Fruit fly (Drosophila melanogaster) whole organism, embryonic: ENCODE measurements around the gene CG34282.

ENCODE experiments used
- Bteb2 ChIP-seq: fragments of 200-800 bp; sonication (Bioruptor generic); optimal IDR thresholded peaks from 2 replicates; lab custom pipeline; 2016; ENCODE audit warnings: missing biosample characterization, missing genetic modification characterization
- CG10274 ChIP-seq: fragments of 200-800 bp; sonication (Bioruptor generic); optimal IDR thresholded peaks from 3 replicates; lab custom pipeline; 2017; ENCODE audit warnings: missing biosample characterization, mild to moderate bottlenecking, missing genetic modification characterization
- CG10321 ChIP-seq: fragments of 200-800 bp; sonication (Bioruptor generic); IDR thresholded peaks from 2 replicates; pipeline ENCODE4 v1.3.6; 2022; ENCODE audit warnings: missing biosample characterization, missing genetic modification characterization
- CG12071 ChIP-seq: fragments of 200-800 bp; sonication (Bioruptor generic); optimal IDR thresholded peaks from 3 replicates; lab custom pipeline; 2018; ENCODE audit warnings: missing biosample characterization, mild to moderate bottlenecking, missing genetic modification characterization
- CG12104 ChIP-seq: fragments of 200-800 bp; sonication (Bioruptor generic); optimal IDR thresholded peaks from 3 replicates; lab custom pipeline; 2016; ENCODE audit warnings: missing biosample characterization, missing genetic modification characterization
- CG12155 ChIP-seq: fragments of 200-800 bp; sonication (Bioruptor generic); optimal IDR thresholded peaks from 3 replicates; lab custom pipeline; 2016; ENCODE audit warnings: missing biosample characterization, missing genetic modification characterization
- CG13624 ChIP-seq: fragments of 200-800 bp; sonication (Bioruptor generic); optimal IDR thresholded peaks from 2 replicates; lab custom pipeline; 2016; ENCODE audit warnings: missing biosample characterization, missing genetic modification characterization
- CG14441 ChIP-seq: fragments of 200-800 bp; sonication (Bioruptor generic); IDR thresholded peaks from 2 replicates; pipeline ENCODE4 v1.3.6; 2022; ENCODE audit warnings: missing biosample characterization, missing genetic modification characterization
- CG15479 ChIP-seq: fragments of 200-800 bp; sonication (Bioruptor generic); optimal IDR thresholded peaks from 3 replicates; lab custom pipeline; 2019; ENCODE audit warnings: missing biosample characterization, mild to moderate bottlenecking, missing genetic modification characterization, moderate library complexity
- CG17912 ChIP-seq: fragments of 200-800 bp; sonication (Bioruptor generic); optimal IDR thresholded peaks from 2 replicates; lab custom pipeline; 2018; ENCODE audit warnings: missing biosample characterization, mild to moderate bottlenecking, missing genetic modification characterization
- CG1792 ChIP-seq: fragments of 200-800 bp; sonication (Bioruptor generic); optimal IDR thresholded peaks from 2 replicates; lab custom pipeline; 2016; ENCODE audit warnings: missing biosample characterization, missing genetic modification characterization
- CG18599 ChIP-seq: fragments of 200-800 bp; sonication (Bioruptor generic); optimal IDR thresholded peaks from 3 replicates; lab custom pipeline; 2017; ENCODE audit warnings: missing biosample characterization, missing genetic modification characterization, mild to moderate bottlenecking, moderate library complexity, missing genetic modification reagents
- CG2889 ChIP-seq: fragments of 200-800 bp; sonication (Bioruptor generic); IDR thresholded peaks from 3 replicates; pipeline ENCODE4 v1.3.6; 2022; ENCODE audit warnings: missing biosample characterization, missing genetic modification characterization
- CG32767 ChIP-seq: fragments of 200-800 bp; sonication (Bioruptor generic); IDR thresholded peaks from 2 replicates; pipeline ENCODE4 v1.3.6; 2022; ENCODE audit warnings: missing biosample characterization, missing genetic modification characterization
- CG34422 ChIP-seq: fragments of 200-800 bp; sonication (Bioruptor generic); IDR thresholded peaks from 3 replicates; pipeline ENCODE4 v1.3.6; 2022; ENCODE audit warnings: missing biosample characterization, missing genetic modification characterization
- CG3726 ChIP-seq: fragments of 200-800 bp; sonication (Bioruptor generic); IDR thresholded peaks from 3 replicates; pipeline ENCODE4, ENCODE4 v1.3.6; 2022; ENCODE audit warnings: missing biosample characterization, missing genetic modification characterization
- CG4360 ChIP-seq: fragments of 200-800 bp; sonication (Bioruptor generic); IDR thresholded peaks from 2 replicates; pipeline ENCODE4 v1.3.6; 2022; ENCODE audit warnings: missing biosample characterization, missing genetic modification characterization
- CG4730 ChIP-seq: fragments of 200-800 bp; sonication (Bioruptor generic); IDR thresholded peaks from 2 replicates; pipeline ENCODE4 v1.3.6; 2022; ENCODE audit warnings: missing biosample characterization, missing genetic modification characterization
- CG4854 ChIP-seq: fragments of 200-800 bp; sonication (Bioruptor generic); optimal IDR thresholded peaks from 2 replicates; lab custom pipeline; 2016; ENCODE audit warnings: missing biosample characterization, missing genetic modification characterization, inconsistent platforms
- CG6791 ChIP-seq: fragments of 200-800 bp; sonication (Bioruptor generic); IDR thresholded peaks from 3 replicates; pipeline ENCODE4 v1.3.6; 2022; ENCODE audit warnings: missing biosample characterization, missing genetic modification characterization; ENCODE audit not compliant: partially characterized antibody
- CG7372 ChIP-seq: fragments of 200-800 bp; sonication (Bioruptor generic); IDR thresholded peaks from 2 replicates; pipeline ENCODE4 v1.3.6; 2022; ENCODE audit warnings: missing biosample characterization, missing genetic modification characterization
- CG7928 ChIP-seq: fragments of 200-800 bp; sonication (Bioruptor generic); optimal IDR thresholded peaks from 2 replicates; lab custom pipeline; 2017; ENCODE audit warnings: missing biosample characterization, mild to moderate bottlenecking, missing genetic modification characterization
- CG7963 ChIP-seq: fragments of 200-800 bp; sonication (Bioruptor generic); IDR thresholded peaks from 3 replicates; pipeline ENCODE4 v1.3.6; 2022; ENCODE audit warnings: missing biosample characterization, missing genetic modification characterization; ENCODE audit not compliant: partially characterized antibody
- CG8290 ChIP-seq, 3 experiments: fragments of 200-800 bp; sonication (Bioruptor generic); optimal IDR thresholded peaks; 2 replicates each; lab custom pipeline; 2016 to 2019; ENCODE audit warnings: missing biosample characterization in 3 of 3, missing genetic modification characterization in 3 of 3, mild to moderate bottlenecking in 2 of 3, moderate library complexity in 1 of 3
- CoRest ChIP-seq: fragments of 200-800 bp; sonication (Bioruptor generic); optimal IDR thresholded peaks from 3 replicates; lab custom pipeline; 2018; ENCODE audit warnings: missing biosample characterization, mild to moderate bottlenecking, missing genetic modification characterization, moderate library complexity
- Deaf1 ChIP-seq: fragments of 200-800 bp; optimal IDR thresholded peaks from 3 replicates; lab custom pipeline; 2019; ENCODE audit warnings: missing biosample characterization, mild to moderate bottlenecking, missing genetic modification characterization, moderate library complexity
- GATAe ChIP-seq: fragments of 200-800 bp; sonication (Bioruptor generic); conservative IDR thresholded peaks from 2 replicates; pipeline ENCODE4 v1.3.6; 2022; ENCODE audit warnings: missing biosample characterization, missing genetic modification characterization
- Hmx ChIP-seq: fragments of 200-800 bp; sonication (Bioruptor generic); optimal IDR thresholded peaks from 2 replicates; lab custom pipeline; 2016; ENCODE audit warnings: missing biosample characterization, missing genetic modification characterization
- NC2α ChIP-seq: fragments of 200-800 bp; sonication (Bioruptor generic); optimal IDR thresholded peaks from 2 replicates; lab custom pipeline; 2016; ENCODE audit warnings: missing biosample characterization, missing genetic modification characterization
- Rx ChIP-seq: fragments of 200-800 bp; sonication (Bioruptor generic); IDR thresholded peaks from 2 replicates; pipeline ENCODE4 v1.3.6; 2022; ENCODE audit warnings: missing biosample characterization, missing genetic modification characterization
- Sox102F ChIP-seq: fragments of 200-800 bp; sonication (Bioruptor generic); optimal IDR thresholded peaks from 2 replicates; lab custom pipeline; 2018; ENCODE audit warnings: missing biosample characterization, mild to moderate bottlenecking, missing genetic modification characterization, moderate library complexity
- bab2 ChIP-seq: fragments of 200-800 bp; sonication (Bioruptor generic); optimal IDR thresholded peaks from 2 replicates; lab custom pipeline; 2016; ENCODE audit warnings: missing biosample characterization, missing genetic modification characterization
- br ChIP-seq: fragments of >200 bp; optimal IDR thresholded peaks from 2 replicates; lab custom pipeline; 2017
- eyg ChIP-seq: fragments of 200-800 bp; sonication (Bioruptor generic); optimal IDR thresholded peaks from 3 replicates; lab custom pipeline; 2016; ENCODE audit warnings: missing biosample characterization, missing genetic modification characterization
- gcm2 ChIP-seq: fragments of 200-800 bp; sonication (Bioruptor generic); optimal IDR thresholded peaks from 2 replicates; lab custom pipeline; 2016; ENCODE audit warnings: missing biosample characterization, missing genetic modification characterization
- gro ChIP-seq: fragments of 200-800 bp; sonication (Bioruptor generic); optimal IDR thresholded peaks from 2 replicates; lab custom pipeline; 2016; ENCODE audit warnings: missing biosample characterization, missing genetic modification characterization
- gsb ChIP-seq: fragments of 200-800 bp; sonication (Bioruptor generic); IDR thresholded peaks from 2 replicates; pipeline ENCODE4 v1.3.6; 2022; ENCODE audit warnings: missing biosample characterization, missing genetic modification characterization
- jumu ChIP-seq: fragments of 200-800 bp; sonication (Bioruptor generic); optimal IDR thresholded peaks from 3 replicates; lab custom pipeline; 2016; ENCODE audit warnings: missing biosample characterization, missing genetic modification characterization
- kah ChIP-seq: fragments of 200-800 bp; sonication (Bioruptor generic); optimal IDR thresholded peaks from 2 replicates; lab custom pipeline; 2018; ENCODE audit warnings: missing biosample characterization, mild to moderate bottlenecking, missing genetic modification characterization
- oc ChIP-seq: fragments of 200-800 bp; sonication (Bioruptor generic); optimal IDR thresholded peaks from 2 replicates; lab custom pipeline; 2018; ENCODE audit warnings: missing biosample characterization, mild to moderate bottlenecking, missing genetic modification characterization, moderate library complexity
- rib ChIP-seq: fragments of 200-800 bp; sonication (Bioruptor generic); IDR thresholded peaks from 2 replicates; pipeline ENCODE4 v1.3.6; 2022; ENCODE audit warnings: missing biosample characterization, missing genetic modification characterization
- ro ChIP-seq: fragments of 200-800 bp; sonication (Bioruptor generic); IDR thresholded peaks from 2 replicates; pipeline ENCODE4 v1.3.6; 2022; ENCODE audit warnings: missing biosample characterization, missing genetic modification characterization
- sens-2 ChIP-seq: fragments of 200-800 bp; sonication (Bioruptor generic); IDR thresholded peaks from 2 replicates; pipeline ENCODE4 v1.3.6; 2022; ENCODE audit warnings: missing biosample characterization, missing genetic modification characterization
- stc ChIP-seq: fragments of 200-800 bp; sonication (Bioruptor generic); IDR thresholded peaks from 2 replicates; pipeline ENCODE4 v1.3.6; 2022; ENCODE audit warnings: missing biosample characterization, missing genetic modification characterization
- tap ChIP-seq: fragments of 200-800 bp; optimal IDR thresholded peaks from 3 replicates; lab custom pipeline; 2019; ENCODE audit warnings: missing biosample characterization, mild to moderate bottlenecking, missing genetic modification characterization, moderate library complexity
- tio ChIP-seq: fragments of 200-800 bp; sonication (Bioruptor generic); optimal IDR thresholded peaks from 2 replicates; lab custom pipeline; 2017; ENCODE audit warnings: missing biosample characterization, missing genetic modification characterization, inconsistent platforms
- trh ChIP-seq: fragments of 200-800 bp; sonication (Bioruptor generic); optimal IDR thresholded peaks from 2 replicates; lab custom pipeline; 2016; ENCODE audit warnings: missing biosample characterization, missing genetic modification characterization
- yki ChIP-seq: fragments of >200 bp; optimal IDR thresholded peaks from 3 replicates; lab custom pipeline; 2018
- zen2 ChIP-seq: fragments of 200-800 bp; sonication (Bioruptor generic); IDR thresholded peaks from 3 replicates; pipeline ENCODE4 v1.3.6; 2022; ENCODE audit warnings: missing biosample characterization, missing genetic modification characterization; ENCODE audit not compliant: partially characterized antibody
- zfh1 ChIP-seq: fragments of 200-800 bp; sonication (Bioruptor generic); IDR thresholded peaks from 3 replicates; pipeline ENCODE4 v1.3.6; 2022; ENCODE audit warnings: missing biosample characterization, missing genetic modification characterization

Gene CG34282

dm6 chr3R:18741027-18741843, 46.2 kb downstream of the CG34282 start (continued):
- TF ChIP-seq CG2889: peak; percentile 95
- peak; percentile 90 for TF ChIP-seq Rx
- peak; percentile 73 for TF ChIP-seq GATAe (GFP tag; lab: Robert Waterston, UW)
- peak; percentile 81 for TF ChIP-seq gcm2
- peak; percentile 89 for TF ChIP-seq gro (GFP tag; lab: Kevin White, UChicago)
- TF ChIP-seq CG7928 (GFP tag; lab: Kevin White, UChicago): peak; percentile 79
- TF ChIP-seq CG17912 (GFP tag; lab: Kevin White, UChicago): peak; percentile 66
- peak; percentile 90 for TF ChIP-seq sens-2 (GFP tag; lab: Robert Waterston, UW)
- TF ChIP-seq NC2α (GFP tag; lab: Kevin White, UChicago): peak; percentile 20
- TF ChIP-seq stc (GFP tag; lab: Robert Waterston, UW): peak; percentile 94
- TF ChIP-seq Hmx (GFP tag; lab: Kevin White, UChicago): peak; percentile 90
- peak; percentile 88 for TF ChIP-seq kah (GFP tag; lab: Kevin White, UChicago)
- TF ChIP-seq CG15479 (GFP tag; lab: Kevin White, UChicago): no peak
- peak; percentile 98 for TF ChIP-seq CG7372 (GFP tag; lab: Robert Waterston, UW)
- TF ChIP-seq CG3726 (GFP tag; lab: Robert Waterston, UW): peak; percentile 94
- peak; percentile 81 for TF ChIP-seq Deaf1
- TF ChIP-seq CG18599 (GFP tag; lab: Kevin White, UChicago): peak; percentile 98
- peak; percentile 97 for TF ChIP-seq CG12104 (GFP tag; lab: Kevin White, UChicago)
- peak; percentile 97 for TF ChIP-seq oc (tag; lab: Kevin White, UChicago)
- TF ChIP-seq CG14441: peak; percentile 97
- peak; percentile 97 for TF ChIP-seq rib
- TF ChIP-seq CG4730: peak; percentile 97
- TF ChIP-seq CG13624 (GFP tag; lab: Kevin White, UChicago): peak; percentile 78
- TF ChIP-seq tio: peak; percentile 94
- peak; percentile 98 for TF ChIP-seq CoRest
- TF ChIP-seq trh (GFP tag; lab: Kevin White, UChicago): peak; percentile 82
- no peak for TF ChIP-seq CG7963 (GFP tag; lab: Robert Waterston, UW)
- peak; percentile 75 for TF ChIP-seq CG8290 (GFP tag; optimal IDR thresholded peaks at IDR 0.05; lab: Kevin White, UChicago)
- peak; percentile 78 to 92 for TF ChIP-seq CG8290 (tag; optimal IDR thresholded peaks at IDR 0.05; lab: Kevin White, UChicago)
- 0 out of 3 replicates have a peak, but pooled peaks have one; percentile 7 for TF ChIP-seq CG6791 (GFP tag; lab: Robert Waterston, UW)
- peak; percentile 78 for TF ChIP-seq CG4360 (GFP tag; lab: Robert Waterston, UW)
- TF ChIP-seq CG32767: peak; percentile 94
- TF ChIP-seq CG4854 (GFP tag; lab: Kevin White, UChicago): peak; percentile 91
- peak; percentile 95 for TF ChIP-seq zfh1
- peak; percentile 66 for TF ChIP-seq jumu (GFP tag; lab: Kevin White, UChicago)
- peak; percentile 96 for TF ChIP-seq CG34422
- peak; percentile 90 for TF ChIP-seq CG10274 (GFP tag; lab: Kevin White, UChicago)
- peak; percentile 91 for TF ChIP-seq ro (GFP tag; lab: Robert Waterston, UW)
- TF ChIP-seq br (lab: Kevin White, UChicago): no peak
- peak; percentile 14 for TF ChIP-seq eyg (GFP tag; lab: Kevin White, UChicago)
- TF ChIP-seq CG12071 (GFP tag; lab: Kevin White, UChicago): peak; percentile 95
- peak; percentile 96 for TF ChIP-seq tap (tag; lab: Kevin White, UChicago)
- TF ChIP-seq CG12155: peak; percentile 94
- TF ChIP-seq zen2: no peak
- TF ChIP-seq CG10321 (GFP tag; lab: Robert Waterston, UW): peak; percentile 81
- TF ChIP-seq bab2: peak; percentile 82
- no peak for TF ChIP-seq yki
- TF ChIP-seq gsb (GFP tag; lab: Robert Waterston, UW): peak; percentile 95
- TF ChIP-seq CG1792: peak; percentile 84
- peak; percentile 78 for TF ChIP-seq Bteb2
- TF ChIP-seq Sox102F (GFP tag; lab: Kevin White, UChicago): peak; percentile 96
